Worm (Caenorhabditis elegans): ENCODE measurements around the gene F55C10.4.

DNA sequence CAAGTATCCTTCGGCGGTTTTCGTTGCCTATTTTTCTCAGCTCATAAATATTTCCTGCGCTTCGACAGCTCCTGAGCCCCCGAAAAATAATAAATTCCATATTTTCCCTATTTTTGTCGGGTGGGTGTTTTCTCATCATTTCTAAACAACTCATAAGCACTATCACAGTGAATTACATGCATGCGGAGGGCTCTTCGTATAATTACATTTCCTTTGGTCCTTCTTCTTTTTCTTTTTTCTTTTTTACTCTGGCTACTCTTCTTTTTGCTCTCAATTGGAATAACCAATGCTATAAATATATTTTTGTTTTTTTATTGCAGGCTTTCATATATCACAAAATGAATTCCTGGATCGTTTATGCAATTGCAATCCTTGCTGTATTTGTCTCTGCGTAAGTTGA lies 44.6 kb upstream of the F55C10.4 start, which contains the start of gene T02E9.5:
- TF ChIP-seq elt-3 (tag; optimal IDR thresholded peaks at IDR 0.05) (no peak), ztf-11 (tag; optimal IDR thresholded peaks at IDR 0.05) (no peak), M03D4.4 (tag; optimal IDR thresholded peaks at IDR 0.05) (no peak)
